Worm (Caenorhabditis elegans) whole organism, midembryonic: ENCODE results near the gene pho-13.

ENCODE experiments used
- cog-1 ChIP-seq: sonication (generic microtip); optimal IDR thresholded peaks from 2 replicates; lab custom pipeline; 2016; ENCODE audit warnings: missing genetic modification characterization, missing compliant biosample characterization
- flt-1 ChIP-seq: fragments of 200-800 bp; sonication (Bioruptor generic); IDR thresholded peaks from 2 replicates; pipeline ENCODE4 v1.3.6; 2022; ENCODE audit warnings: missing genetic modification characterization, missing compliant biosample characterization
- klf-2 ChIP-seq: fragments of 200-800 bp; sonication (Bioruptor generic); conservative IDR thresholded peaks from 2 replicates; pipeline ENCODE4 v1.3.6; 2022; ENCODE audit warnings: missing genetic modification reagents, missing genetic modification characterization, missing compliant biosample characterization
- med-1 ChIP-seq: sonication (generic microtip); optimal IDR thresholded peaks from 2 replicates; lab custom pipeline; 2017; ENCODE audit warnings: missing genetic modification characterization, mild to moderate bottlenecking, missing compliant biosample characterization, antibody characterized with exemption, missing genetic modification reagents; ENCODE audit not compliant: insufficient read depth
- ref-1 ChIP-seq: fragments of 200-800 bp; sonication (Bioruptor generic); conservative IDR thresholded peaks from 2 replicates; pipeline ENCODE4 v1.3.6; 2022; ENCODE audit warnings: missing genetic modification reagents, missing genetic modification characterization, missing compliant biosample characterization
- tab-1 ChIP-seq: fragments of 200-800 bp; sonication (Bioruptor generic); IDR thresholded peaks from 2 replicates; pipeline ENCODE4 v1.3.6; 2022; ENCODE audit warnings: missing genetic modification characterization, missing compliant biosample characterization
- ztf-23 ChIP-seq: fragments of 200-800 bp; sonication (Bioruptor generic); IDR thresholded peaks from 2 replicates; pipeline ENCODE4 v1.3.6; 2022; ENCODE audit warnings: missing genetic modification reagents, missing genetic modification characterization, missing compliant biosample characterization
- ztf-29 ChIP-seq: fragments of 200-800 bp; sonication (Bioruptor generic); IDR thresholded peaks from 2 replicates; pipeline ENCODE4 v1.3.6; 2022; ENCODE audit warnings: missing genetic modification reagents, missing genetic modification characterization, missing compliant biosample characterization

- no peak for TF ChIP-seq klf-2 (GFP tag; lab: Robert Waterston, UW)
- TF ChIP-seq flt-1 (GFP tag; lab: Robert Waterston, UW): no peak
- TF ChIP-seq med-1 (GFP tag; lab: Kevin White, UChicago): no peak
- TF ChIP-seq tab-1 (GFP tag; lab: Robert Waterston, UW): no peak
- TF ChIP-seq ztf-23: no peak
- no peak for TF ChIP-seq ref-1 (GFP tag; lab: Robert Waterston, UW)
- TF ChIP-seq cog-1 (tag; lab: Kevin White, UChicago): no peak
- no peak for TF ChIP-seq ztf-29 (GFP tag; lab: Robert Waterston, UW)
Observed at ce11 chrII:8820126-8820972, 13.5 kb upstream of the pho-13 start.
